Fruit fly (Drosophila melanogaster): Measurements from ENCODE around the gene Acp24A4.

Gene Acp24A4

DNA sequence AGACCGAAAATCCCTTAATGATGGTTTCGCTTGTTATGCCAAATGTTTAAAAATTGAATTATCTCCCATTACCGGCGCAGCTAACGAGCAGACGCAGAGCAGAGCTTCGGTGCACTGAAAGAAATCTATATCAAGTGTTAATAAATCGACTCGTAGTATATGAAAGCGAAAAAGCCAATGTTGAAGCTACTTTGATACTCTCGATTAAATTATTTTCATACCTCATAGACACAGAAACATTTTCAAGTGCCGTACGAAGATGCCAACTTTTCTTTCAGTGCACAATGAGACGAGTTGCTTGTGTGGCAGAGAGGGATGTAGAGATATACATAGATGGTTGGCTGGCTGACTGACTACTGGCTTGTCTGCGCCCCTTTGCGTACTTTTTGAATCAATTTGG lies 17.9 kb downstream of the Acp24A4 start (continued):
- TF ChIP-seq CG9215 (GFP tag; IDR thresholded peaks at IDR 0.05) (no peak), CG11093 (GFP tag; IDR thresholded peaks at IDR 0.05) (no peak), h (optimal IDR thresholded peaks at IDR 0.05) (no peak), CG33213 (GFP tag; optimal IDR thresholded peaks at IDR 0.05) (no peak), CG1024 (GFP tag; IDR thresholded peaks at IDR 0.05) (peak; percentile 29; the same call in 1 of the 2 replicates), CG17802 (tag; optimal IDR thresholded peaks at IDR 0.05) (peak; percentile 15), knrl (GFP tag; IDR thresholded peaks at IDR 0.05; ENCODE audit: partially characterized antibody) (no peak), odd (GFP tag; optimal IDR thresholded peaks at IDR 0.05) (no peak), CG14965 (GFP tag; optimal IDR thresholded peaks at IDR 0.05; ENCODE audit: borderline replicate concordance) (no peak), exex (tag; optimal IDR thresholded peaks at IDR 0.05) (no peak), Asciz (GFP tag; optimal IDR thresholded peaks at IDR 0.05) (no peak), Aef1 (GFP tag; IDR thresholded peaks at IDR 0.05) (0 out of 3 replicates have a peak, but pooled peaks have one; percentile 12), chif (GFP tag; optimal IDR thresholded peaks at IDR 0.05) (peak; percentile 17 to 49), lmd (GFP tag; IDR thresholded peaks at IDR 0.05) (no peak), CG15011 (GFP tag; optimal IDR thresholded peaks at IDR 0.05) (no peak), ATbp (GFP tag; optimal IDR thresholded peaks at IDR 0.05) (peak; percentile 17), CG2116 (GFP tag; optimal IDR thresholded peaks at IDR 0.05) (no peak), CG7271 (tag; optimal IDR thresholded peaks at IDR 0.05) (no peak), CG31224 (GFP tag; IDR thresholded peaks at IDR 0.05) (no peak), caup (GFP tag; optimal IDR thresholded peaks at IDR 0.05; ENCODE audit: severe bottlenecking) (no peak), CG10565 (GFP tag; optimal IDR thresholded peaks at IDR 0.05) (no peak), luna (GFP tag; optimal IDR thresholded peaks at IDR 0.05) (no peak), Spps (tag; optimal IDR thresholded peaks at IDR 0.05) (peak; percentile 3), Xrp1 (GFP tag; IDR thresholded peaks at IDR 0.05) (peak; percentile 73), CG11695 (GFP tag; IDR thresholded peaks at IDR 0.05) (no peak), tup (GFP tag; optimal IDR thresholded peaks at IDR 0.05) (no peak), Oaz (GFP tag; IDR thresholded peaks at IDR 0.05) (no peak), CG7556 (GFP tag; optimal IDR thresholded peaks at IDR 0.05) (no peak), CG13894 (tag; optimal IDR thresholded peaks at IDR 0.05) (no peak), salm (tag; optimal IDR thresholded peaks at IDR 0.05) (no peak), kah (GFP tag; optimal IDR thresholded peaks at IDR 0.05) (no peak), zen (tag; optimal IDR thresholded peaks at IDR 0.05) (peak; percentile 64), al (GFP tag; IDR thresholded peaks at IDR 0.05) (no peak), CoRest (tag; optimal IDR thresholded peaks at IDR 0.05) (peak; percentile 6), sens (GFP tag) (peak; percentile 89), CTCF (GFP tag; optimal IDR thresholded peaks at IDR 0.05) (no peak), vfl (GFP tag; optimal IDR thresholded peaks at IDR 0.05) (no peak), Hey (tag; optimal IDR thresholded peaks at IDR 0.05) (no peak), CG7745 (tag; optimal IDR thresholded peaks at IDR 0.05) (no peak), CG10147 (GFP tag; optimal IDR thresholded peaks at IDR 0.05) (no peak), mam (GFP tag; optimal IDR thresholded peaks at IDR 0.05) (no peak), Lpt (GFP tag; optimal IDR thresholded peaks at IDR 0.05) (no peak), CG9932 (GFP tag; IDR thresholded peaks at IDR 0.05) (no peak), disco-r (GFP tag; optimal IDR thresholded peaks at IDR 0.05) (no peak), Dip2 (GFP tag; IDR thresholded peaks at IDR 0.05) (no peak), Dek (tag; optimal IDR thresholded peaks at IDR 0.05) (no peak), Med (GFP tag) (no peak), CG43689 (GFP tag; IDR thresholded peaks at IDR 0.05) (no peak), CG12071 (GFP tag; optimal IDR thresholded peaks at IDR 0.05) (no peak), jing (GFP tag; optimal IDR thresholded peaks at IDR 0.05) (peak; percentile 33), tgo (GFP tag; IDR thresholded peaks at IDR 0.05) (no peak), Max (GFP tag; optimal IDR thresholded peaks at IDR 0.05) (no peak), en (GFP tag; optimal IDR thresholded peaks at IDR 0.05) (no peak)

Data from whole organism, embryonic.